Fruit fly (Drosophila melanogaster) Kc167 (cell line): Measurements from ENCODE around the gene CG10466.

Source experiments
- Myc ChIP-seq: fragments of >200 bp; optimal IDR thresholded peaks from 2 replicates; lab custom pipeline; 2017; ENCODE audit warnings: missing external identifiers
- Sin3A ChIP-seq: fragments of >200 bp; optimal IDR thresholded peaks from 2 replicates; lab custom pipeline; 2018; ENCODE audit warnings: missing external identifiers
- h ChIP-seq: fragments of >200 bp; optimal IDR thresholded peaks from 3 replicates; lab custom pipeline; 2018; ENCODE audit warnings: missing external identifiers
- insv ChIP-seq: fragments of >200 bp; optimal IDR thresholded peaks from 3 replicates; lab custom pipeline; 2018; ENCODE audit warnings: missing external identifiers
- psq ChIP-seq: fragments of >200 bp; optimal IDR thresholded peaks from 2 replicates; lab custom pipeline; 2017; ENCODE audit warnings: missing external identifiers
- ttk ChIP-seq: sonication (Bioruptor generic); optimal IDR thresholded peaks from 2 replicates; lab custom pipeline; 2017; ENCODE audit warnings: missing external identifiers

DNA sequence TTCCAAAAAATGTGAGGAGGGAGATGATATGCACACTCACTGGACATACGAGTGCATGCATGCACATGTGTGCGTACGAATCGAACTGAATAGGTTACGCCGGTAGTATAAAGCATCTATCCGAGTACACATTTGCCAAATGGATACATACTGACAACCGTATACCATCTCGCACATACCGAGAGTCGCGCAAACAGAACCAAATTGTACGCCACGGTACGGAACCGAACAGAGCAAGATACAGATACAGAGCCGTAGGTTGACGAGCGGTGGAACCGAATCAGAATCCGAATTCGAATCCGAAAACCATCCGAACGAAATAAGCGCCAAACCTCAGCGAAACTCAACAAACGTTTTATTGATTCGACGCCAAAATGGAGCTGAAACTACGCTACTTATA lies 36.9 kb upstream of the CG10466 start:
- TF ChIP-seq insv (no peak), Sin3A (no peak), psq (lab: Kevin White, UChicago) (no peak), ttk (lab: Kevin White, UChicago) (no peak), h (lab: Kevin White, UChicago) (no peak), Myc (no peak)
